Worm (Caenorhabditis elegans) whole organism, young adult: ENCODE data around the gene glp-1.

ENCODE experiments used
- B0336.3 ChIP-seq: fragments of 200-800 bp; sonication (Bioruptor generic); IDR thresholded peaks from 2 replicates; pipeline ENCODE4 v1.3.6; 2022; ENCODE audit warnings: missing genetic modification characterization, missing compliant biosample characterization
- F37B4.10 ChIP-seq: fragments of 200-800 bp; sonication (Bioruptor generic); IDR thresholded peaks from 2 replicates; pipeline ENCODE4 v1.3.6; 2022; ENCODE audit warnings: missing genetic modification characterization, missing compliant biosample characterization
- F39B2.1 ChIP-seq: fragments of 200-800 bp; sonication (Bioruptor generic); IDR thresholded peaks from 2 replicates; pipeline ENCODE4 v1.3.6; 2022; ENCODE audit warnings: missing genetic modification reagents, missing genetic modification characterization, missing compliant biosample characterization
- F55B11.4 ChIP-seq: sonication (generic microtip); optimal IDR thresholded peaks from 2 replicates; lab custom pipeline; 2016; ENCODE audit warnings: missing compliant biosample characterization, missing genetic modification characterization, borderline replicate concordance; ENCODE audit not compliant: insufficient read depth
- F57C9.4 ChIP-seq: sonication (generic microtip); optimal IDR thresholded peaks from 2 replicates; lab custom pipeline; 2017; ENCODE audit warnings: mild to moderate bottlenecking, missing genetic modification characterization, missing compliant biosample characterization
- K12H6.12 ChIP-seq: fragments of 200-800 bp; sonication (Bioruptor generic); optimal IDR thresholded peaks from 2 replicates; lab custom pipeline; 2018; ENCODE audit warnings: mild to moderate bottlenecking, missing genetic modification characterization, missing compliant biosample characterization
- T07F8.4 ChIP-seq: sonication (generic microtip); optimal IDR thresholded peaks from 2 replicates; lab custom pipeline; 2016; ENCODE audit warnings: mild to moderate bottlenecking, missing genetic modification characterization, moderate library complexity, missing compliant biosample characterization
- Y53G8AR.9 ChIP-seq: fragments of 200-800 bp; sonication (Bioruptor generic); conservative IDR thresholded peaks from 2 replicates; pipeline ENCODE4 v1.3.6; 2022; ENCODE audit warnings: missing genetic modification reagents, missing genetic modification characterization, missing compliant biosample characterization
- Y56A3A.18 ChIP-seq: fragments of 200-800 bp; sonication (Bioruptor generic); IDR thresholded peaks from 2 replicates; pipeline ENCODE4 v1.3.6; 2022; ENCODE audit warnings: missing genetic modification reagents, missing genetic modification characterization, missing compliant biosample characterization
- Y79H2A.3 ChIP-seq: fragments of 200-800 bp; sonication (Bioruptor generic); conservative IDR thresholded peaks from 2 replicates; pipeline ENCODE4 v1.3.6; 2022; ENCODE audit warnings: missing genetic modification reagents, missing genetic modification characterization, missing compliant biosample characterization
- Y95B8A.8 ChIP-seq: fragments of 200-800 bp; sonication (Bioruptor generic); IDR thresholded peaks from 2 replicates; pipeline ENCODE4 v1.3.6; 2022; ENCODE audit warnings: missing genetic modification reagents, missing genetic modification characterization, missing compliant biosample characterization
- ama-1 ChIP-seq, 3 experiments: fragments of 150-350 bp in 1 of 3; sonication (generic microtip) in 2 of 3; optimal IDR thresholded peaks; 2 replicates each; lab custom pipeline; 2014 to 2018; ENCODE audit warnings: missing biosample characterization in 2 of 3, missing genetic modification characterization in 2 of 3, missing genetic modification reagents in 2 of 3
- attf-3 ChIP-seq: fragments of 200-800 bp; sonication (Bioruptor generic); conservative IDR thresholded peaks from 2 replicates; pipeline ENCODE4 v1.3.6; 2022; ENCODE audit warnings: missing genetic modification reagents, missing genetic modification characterization, missing compliant biosample characterization
- bed-2 ChIP-seq: fragments of 200-800 bp; sonication (Bioruptor generic); IDR thresholded peaks from 2 replicates; pipeline ENCODE4 v1.3.6; 2022; ENCODE audit warnings: missing genetic modification reagents, missing genetic modification characterization, missing compliant biosample characterization
- cebp-1 ChIP-seq, 2 experiments: fragments of 200-800 bp in 1 of 2; sonication (Bioruptor generic) in 1 of 2; sonication (generic microtip) in 1 of 2; IDR thresholded peaks in 1 of 2; optimal IDR thresholded peaks in 1 of 2; 2 replicates each; pipeline versions ENCODE4 v1.3.6 to Lab custom; 2017 to 2022; ENCODE audit warnings: missing compliant biosample characterization in 2 of 2, missing genetic modification characterization in 2 of 2, mild to moderate bottlenecking in 1 of 2, missing genetic modification reagents in 1 of 2, moderate library complexity in 1 of 2
- ceh-79 ChIP-seq: sonication (generic microtip); optimal IDR thresholded peaks from 2 replicates; lab custom pipeline; 2017; ENCODE audit warnings: mild to moderate bottlenecking, missing genetic modification characterization, missing compliant biosample characterization
- dpl-1 ChIP-seq: fragments of 150-350 bp; optimal IDR thresholded peaks from 2 replicates; lab custom pipeline; 2014; ENCODE audit warnings: missing biosample characterization, missing genetic modification reagents, missing genetic modification characterization
- ets-4 ChIP-seq: fragments of 200-800 bp; sonication (Bioruptor generic); optimal IDR thresholded peaks from 2 replicates; lab custom pipeline; 2018; ENCODE audit warnings: mild to moderate bottlenecking, missing genetic modification characterization, missing compliant biosample characterization
- fkh-3 ChIP-seq: sonication (generic microtip); optimal IDR thresholded peaks from 2 replicates; lab custom pipeline; 2016; ENCODE audit warnings: mild to moderate bottlenecking, missing genetic modification characterization, missing compliant biosample characterization
- hmg-20 ChIP-seq: fragments of 200-800 bp; sonication (Bioruptor generic); IDR thresholded peaks from 2 replicates; pipeline ENCODE4 v1.3.6; 2022; ENCODE audit warnings: missing genetic modification reagents, missing genetic modification characterization, missing compliant biosample characterization
- let-526 ChIP-seq: fragments of 200-800 bp; sonication (Bioruptor generic); IDR thresholded peaks from 2 replicates; pipeline ENCODE4 v1.3.6; 2022; ENCODE audit warnings: missing genetic modification reagents, missing genetic modification characterization, missing compliant biosample characterization
- lin-40 ChIP-seq: sonication (generic microtip); optimal IDR thresholded peaks from 2 replicates; lab custom pipeline; 2016; ENCODE audit warnings: missing genetic modification characterization, mild to moderate bottlenecking, missing compliant biosample characterization, missing genotype, missing genetic modification reagents
- lin-54 ChIP-seq: fragments of 200-800 bp; sonication (Bioruptor generic); optimal IDR thresholded peaks from 2 replicates; lab custom pipeline; 2018; ENCODE audit warnings: mild to moderate bottlenecking, missing genetic modification characterization, missing compliant biosample characterization
- lir-1 ChIP-seq: fragments of 200-800 bp; sonication (Bioruptor generic); conservative IDR thresholded peaks from 2 replicates; pipeline ENCODE4 v1.3.6; 2022; ENCODE audit warnings: missing genetic modification reagents, missing genetic modification characterization, missing compliant biosample characterization
- madf-10 ChIP-seq: sonication (generic microtip); optimal IDR thresholded peaks from 2 replicates; lab custom pipeline; 2016; ENCODE audit warnings: mild to moderate bottlenecking, missing genetic modification characterization, missing compliant biosample characterization
- madf-3 ChIP-seq: fragments of 200-800 bp; sonication (Bioruptor generic); IDR thresholded peaks from 2 replicates; pipeline ENCODE4 v1.3.6; 2022; ENCODE audit warnings: missing genetic modification reagents, missing genetic modification characterization, missing compliant biosample characterization
- madf-6 ChIP-seq: fragments of 200-800 bp; sonication (Bioruptor generic); IDR thresholded peaks from 2 replicates; pipeline ENCODE4 v1.3.6; 2022; ENCODE audit warnings: missing genetic modification reagents, missing genetic modification characterization, missing compliant biosample characterization
- mcd-1 ChIP-seq: fragments of 200-800 bp; sonication (Bioruptor generic); IDR thresholded peaks from 2 replicates; pipeline ENCODE4 v1.3.6; 2022; ENCODE audit warnings: missing genetic modification reagents, missing genetic modification characterization, missing compliant biosample characterization
- mel-28 ChIP-seq: sonication (generic microtip); optimal IDR thresholded peaks from 2 replicates; lab custom pipeline; 2016; ENCODE audit warnings: borderline replicate concordance, mild to moderate bottlenecking, missing genetic modification characterization, missing compliant biosample characterization
- nfyb-1 ChIP-seq: fragments of 200-800 bp; sonication (Bioruptor generic); IDR thresholded peaks from 2 replicates; pipeline ENCODE4 v1.3.6; 2022; ENCODE audit warnings: missing genetic modification reagents, missing genetic modification characterization, missing compliant biosample characterization
- nhr-120 ChIP-seq: fragments of 200-800 bp; sonication (Bioruptor generic); IDR thresholded peaks from 2 replicates; pipeline ENCODE4 v1.3.6; 2022; ENCODE audit warnings: missing genetic modification characterization, missing compliant biosample characterization
- nhr-90 ChIP-seq: sonication (generic microtip); optimal IDR thresholded peaks from 2 replicates; lab custom pipeline; 2016; ENCODE audit warnings: missing genotype, mild to moderate bottlenecking, missing genetic modification characterization, missing compliant biosample characterization
- pha-4 ChIP-seq: fragments of 150-350 bp; sonication (generic microtip); optimal IDR thresholded peaks from 2 replicates; lab custom pipeline; 2014; ENCODE audit warnings: missing biosample characterization, missing genetic modification reagents, missing genetic modification characterization
- repo-1 ChIP-seq: sonication (generic microtip); optimal IDR thresholded peaks from 2 replicates; lab custom pipeline; 2017; ENCODE audit warnings: mild to moderate bottlenecking, missing genetic modification characterization, missing compliant biosample characterization
- snpc-1.1 ChIP-seq: sonication (generic microtip); optimal IDR thresholded peaks from 2 replicates; lab custom pipeline; 2017; ENCODE audit warnings: missing genetic modification characterization, mild to moderate bottlenecking, missing compliant biosample characterization, antibody characterized with exemption, moderate library complexity, missing genotype, missing genetic modification reagents; ENCODE audit not compliant: insufficient read depth
- snpc-3.4 ChIP-seq: sonication (generic microtip); optimal IDR thresholded peaks from 2 replicates; lab custom pipeline; 2017; ENCODE audit warnings: missing genetic modification characterization, mild to moderate bottlenecking, missing compliant biosample characterization, antibody characterized with exemption, moderate library complexity, missing genotype, missing genetic modification reagents
- tbp1 ChIP-seq: fragments of 200-800 bp; sonication (Bioruptor generic); optimal IDR thresholded peaks from 2 replicates; lab custom pipeline; 2018; ENCODE audit warnings: mild to moderate bottlenecking, missing genetic modification characterization, missing compliant biosample characterization
- tbx-9 ChIP-seq: sonication (generic microtip); optimal IDR thresholded peaks from 2 replicates; lab custom pipeline; 2016; ENCODE audit warnings: borderline replicate concordance, missing genetic modification characterization, inconsistent platforms, missing compliant biosample characterization
- ztf-18 ChIP-seq: sonication (generic microtip); optimal IDR thresholded peaks from 2 replicates; lab custom pipeline; 2016; ENCODE audit warnings: missing genotype, mild to moderate bottlenecking, missing genetic modification characterization, missing compliant biosample characterization
- ztf-22 ChIP-seq: fragments of 200-800 bp; sonication (Bioruptor generic); optimal IDR thresholded peaks from 2 replicates; lab custom pipeline; 2018; ENCODE audit warnings: mild to moderate bottlenecking, missing genetic modification characterization, moderate library complexity, missing compliant biosample characterization
- ztf-26 ChIP-seq: sonication (generic microtip); optimal IDR thresholded peaks from 2 replicates; lab custom pipeline; 2017; ENCODE audit warnings: missing genetic modification characterization, missing compliant biosample characterization
- ztf-28 ChIP-seq: fragments of 200-800 bp; sonication (Bioruptor generic); IDR thresholded peaks from 2 replicates; pipeline ENCODE4 v1.3.6; 2022; ENCODE audit warnings: missing genetic modification reagents, missing genetic modification characterization, missing compliant biosample characterization

The glp-1 gene

ce11 chrIII:9104060-9104459 lies 12.0 kb downstream of the glp-1 start (continued):
- TF ChIP-seq mcd-1 (GFP tag; lab: Robert Waterston, UW): peak; percentile 72
- TF ChIP-seq lin-54 (GFP tag; lab: Kevin White, UChicago): peak; percentile 54
- peak; percentile 70 for TF ChIP-seq ztf-18 (tag; lab: Kevin White, UChicago)
- TF ChIP-seq ztf-26 (tag; lab: Kevin White, UChicago): peak; percentile 40
- peak; percentile 36 for TF ChIP-seq K12H6.12
- TF ChIP-seq T07F8.4 (tag; lab: Kevin White, UChicago): peak; percentile 56
- TF ChIP-seq tbx-9 (tag; lab: Kevin White, UChicago): no peak
- no peak for TF ChIP-seq ama-1 (optimal IDR thresholded peaks at IDR 0.05; lab: Kevin White, UChicago)
- TF ChIP-seq ama-1 (GFP tag; optimal IDR thresholded peaks at IDR 0.05; lab: Kevin White, UChicago): peak in 1 of 2 experiments; percentile 3
- 0 out of 2 replicates have a peak, but pooled peaks have one; percentile 30 for TF ChIP-seq Y95B8A.8 (GFP tag; lab: Robert Waterston, UW)
- peak; percentile 83 for TF ChIP-seq nhr-90
- TF ChIP-seq pha-4 (tag; lab: Kevin White, UChicago): no peak
- peak; percentile 64 for TF ChIP-seq attf-3
- peak; percentile 30 for TF ChIP-seq snpc-3.4 (tag; lab: Kevin White, UChicago)
- peak; percentile 52 for TF ChIP-seq repo-1 (tag; lab: Kevin White, UChicago)
- TF ChIP-seq madf-6 (GFP tag; lab: Robert Waterston, UW): peak; percentile 55; the same call in 1 of the 2 replicates
- TF ChIP-seq madf-3 (GFP tag; lab: Robert Waterston, UW): peak; percentile 59; the same call in 1 of the 2 replicates
- TF ChIP-seq tbp1 (GFP tag; lab: Kevin White, UChicago): peak; percentile 94

ce11 chrIII:9105653-9106052 lies 13.6 kb downstream of the glp-1 start:
- no peak for TF ChIP-seq ztf-28
- TF ChIP-seq tbx-9 (tag; lab: Kevin White, UChicago): no peak
- no peak for TF ChIP-seq ztf-22 (GFP tag; lab: Kevin White, UChicago)
- no peak for TF ChIP-seq lin-40
- no peak for TF ChIP-seq bed-2
- no peak for TF ChIP-seq dpl-1 (GFP tag; lab: Kevin White, UChicago)
- no peak for TF ChIP-seq snpc-1.1 (tag; lab: Kevin White, UChicago)

- peak; percentile 8; the same call in 1 of the 2 replicates for TF ChIP-seq madf-6 (GFP tag; lab: Robert Waterston, UW)
- TF ChIP-seq let-526 (GFP tag; lab: Robert Waterston, UW): no peak
- TF ChIP-seq, all 124 proteins: peak for 1
Measured at ce11 chrIII:9109172-9109571, 17.1 kb downstream of the glp-1 start, which contains the start of gene cya-1. cya-1 (minus strand) TSS chrIII:9109272.

ce11 chrIII:9109726-9110125 lies 17.7 kb downstream of the glp-1 start:
- TF ChIP-seq cebp-1 (GFP tag; IDR thresholded peaks at IDR 0.05; lab: Robert Waterston, UW) (no peak), cebp-1 (tag; optimal IDR thresholded peaks at IDR 0.05; lab: Kevin White, UChicago) (no peak), madf-10 (tag; lab: Kevin White, UChicago) (no peak), B0336.3 (GFP tag; lab: Robert Waterston, UW) (no peak), F57C9.4 (tag; lab: Kevin White, UChicago) (no peak), F37B4.10 (GFP tag; lab: Robert Waterston, UW) (no peak), fkh-3 (no peak), nfyb-1 (GFP tag; lab: Robert Waterston, UW) (no peak), F39B2.1 (no peak), F55B11.4 (no peak), Y56A3A.18 (GFP tag; lab: Robert Waterston, UW) (no peak), ceh-79 (tag; lab: Kevin White, UChicago) (no peak), ztf-18 (tag; lab: Kevin White, UChicago) (no peak), lir-1 (GFP tag; lab: Robert Waterston, UW) (no peak), mel-28 (tag; lab: Kevin White, UChicago) (no peak), nhr-120 (GFP tag; lab: Robert Waterston, UW) (no peak), ets-4 (no peak), Y53G8AR.9 (no peak), hmg-20 (no peak), let-526 (GFP tag; lab: Robert Waterston, UW) (no peak), Y79H2A.3 (GFP tag; lab: Robert Waterston, UW) (no peak)
